Fruit fly (Drosophila melanogaster) whole organism, prepupa: ENCODE data around the gene Sr-CI.
A peak's percentile ranks its signal among the peaks of the same experiment; 100 is the strongest.

Experiments
- CG10631 ChIP-seq: fragments of 200-800 bp; sonication (Bioruptor generic); optimal IDR thresholded peaks from 2 replicates; lab custom pipeline; 2016; ENCODE audit warnings: missing biosample characterization, missing genetic modification characterization
- CG11294 ChIP-seq: fragments of 200-800 bp; sonication (Bioruptor generic); IDR thresholded peaks from 2 replicates; pipeline ENCODE4 v1.3.6; 2022; ENCODE audit warnings: missing biosample characterization, missing genetic modification characterization
- CG15336 ChIP-seq: fragments of 200-800 bp; sonication (Bioruptor generic); IDR thresholded peaks from 2 replicates; pipeline ENCODE4 v1.3.6; 2022; ENCODE audit warnings: missing biosample characterization, missing genetic modification characterization
- CG1621 ChIP-seq: fragments of 200-800 bp; sonication (Bioruptor generic); optimal IDR thresholded peaks from 3 replicates; lab custom pipeline; 2018; ENCODE audit warnings: missing biosample characterization, mild to moderate bottlenecking, missing genetic modification characterization
- CG16779 ChIP-seq: fragments of 200-800 bp; sonication (Bioruptor generic); optimal IDR thresholded peaks from 3 replicates; lab custom pipeline; 2017; ENCODE audit warnings: missing biosample characterization, mild to moderate bottlenecking, missing genetic modification characterization
- CG32006 ChIP-seq: fragments of 200-800 bp; sonication (Bioruptor generic); optimal IDR thresholded peaks from 3 replicates; lab custom pipeline; 2017; ENCODE audit warnings: missing biosample characterization, mild to moderate bottlenecking, missing genetic modification characterization
- CG3919 ChIP-seq: fragments of 200-800 bp; sonication (Bioruptor generic); optimal IDR thresholded peaks from 3 replicates; lab custom pipeline; 2016; ENCODE audit warnings: missing biosample characterization, missing genetic modification characterization
- CG4318 ChIP-seq: fragments of 200-800 bp; sonication (Bioruptor generic); optimal IDR thresholded peaks from 3 replicates; lab custom pipeline; 2017; ENCODE audit warnings: missing biosample characterization, mild to moderate bottlenecking, missing genetic modification characterization
- CG6163 ChIP-seq: fragments of 200-800 bp; sonication (Bioruptor generic); IDR thresholded peaks from 3 replicates; pipeline ENCODE4 v1.3.6; 2022; ENCODE audit warnings: missing biosample characterization, missing genetic modification characterization
- CG6792 ChIP-seq: fragments of 200-800 bp; sonication (Bioruptor generic); optimal IDR thresholded peaks from 3 replicates; lab custom pipeline; 2016; ENCODE audit warnings: missing biosample characterization, missing genetic modification characterization
- CG7368 ChIP-seq: fragments of 200-800 bp; sonication (Bioruptor generic); optimal IDR thresholded peaks from 3 replicates; lab custom pipeline; 2016; ENCODE audit warnings: missing biosample characterization, missing genetic modification characterization
- CG8119 ChIP-seq: fragments of 200-800 bp; sonication (Bioruptor generic); IDR thresholded peaks from 3 replicates; pipeline ENCODE4 v1.3.6; 2022; ENCODE audit warnings: missing biosample characterization, missing genetic modification characterization
- CG8319 ChIP-seq: fragments of 200-800 bp; sonication (Bioruptor generic); optimal IDR thresholded peaks from 3 replicates; lab custom pipeline; 2016; ENCODE audit warnings: missing biosample characterization, missing genetic modification characterization
- CG8632 ChIP-seq: fragments of 200-800 bp; sonication (Bioruptor generic); optimal IDR thresholded peaks from 3 replicates; lab custom pipeline; 2016; ENCODE audit warnings: missing biosample characterization, missing genetic modification characterization
- Eip75B ChIP-seq: fragments of 200-800 bp; sonication (Bioruptor generic); optimal IDR thresholded peaks from 3 replicates; lab custom pipeline; 2016; ENCODE audit warnings: missing biosample characterization, missing genetic modification characterization
- Eip78C ChIP-seq: fragments of 200-800 bp; sonication (Bioruptor generic); peaks from one replicate; lab custom pipeline; 2016; ENCODE audit warnings: missing biosample characterization, missing genetic modification characterization
- Gug ChIP-seq: fragments of 200-800 bp; sonication (Bioruptor generic); IDR thresholded peaks from 2 replicates; pipeline ENCODE4 v1.3.6; 2022; ENCODE audit warnings: missing biosample characterization, missing genetic modification characterization
- Hr39 ChIP-seq: fragments of 200-800 bp; sonication (Bioruptor generic); optimal IDR thresholded peaks from 2 replicates; lab custom pipeline; 2016; ENCODE audit warnings: missing biosample characterization, missing genetic modification characterization
- Hr4 ChIP-seq: fragments of 200-800 bp; sonication (Bioruptor generic); optimal IDR thresholded peaks from 3 replicates; lab custom pipeline; 2016; ENCODE audit warnings: missing biosample characterization, missing genetic modification characterization
- Lpt ChIP-seq: fragments of 200-800 bp; sonication (Bioruptor generic); optimal IDR thresholded peaks from 3 replicates; lab custom pipeline; 2016; ENCODE audit warnings: missing biosample characterization, missing genetic modification characterization
- OdsH ChIP-seq: fragments of 200-800 bp; sonication (Bioruptor generic); optimal IDR thresholded peaks from 3 replicates; lab custom pipeline; 2016; ENCODE audit warnings: missing biosample characterization, missing genetic modification characterization
- Smox ChIP-seq: fragments of 200-800 bp; sonication (Bioruptor generic); optimal IDR thresholded peaks from 3 replicates; lab custom pipeline; 2016; ENCODE audit warnings: missing biosample characterization, missing genetic modification characterization
- Sox14 ChIP-seq: fragments of 200-800 bp; sonication (Bioruptor generic); optimal IDR thresholded peaks from 3 replicates; lab custom pipeline; 2016; ENCODE audit warnings: missing biosample characterization, missing genetic modification characterization
- acj6 ChIP-seq: fragments of 200-800 bp; sonication (Bioruptor generic); optimal IDR thresholded peaks from 3 replicates; lab custom pipeline; 2016; ENCODE audit warnings: missing biosample characterization, missing genetic modification characterization
- cyc ChIP-seq: fragments of 200-800 bp; sonication (Bioruptor generic); optimal IDR thresholded peaks from 3 replicates; lab custom pipeline; 2016; ENCODE audit warnings: missing biosample characterization, missing genetic modification characterization
- dac ChIP-seq: fragments of 200-800 bp; sonication (Bioruptor generic); optimal IDR thresholded peaks from 2 replicates; lab custom pipeline; 2017; ENCODE audit warnings: missing biosample characterization, mild to moderate bottlenecking, missing genetic modification characterization
- dsx ChIP-seq: fragments of 200-800 bp; optimal IDR thresholded peaks from 3 replicates; lab custom pipeline; 2019; ENCODE audit warnings: missing biosample characterization, mild to moderate bottlenecking, missing genetic modification characterization, moderate library complexity; ENCODE audit not compliant: poor library complexity, severe bottlenecking
- eg ChIP-seq: fragments of 200-800 bp; sonication (Bioruptor generic); IDR thresholded peaks from 3 replicates; pipeline ENCODE4 v1.3.6; 2022; ENCODE audit warnings: missing biosample characterization, missing genetic modification characterization
- esn ChIP-seq: fragments of 200-800 bp; sonication (Bioruptor generic); optimal IDR thresholded peaks from 2 replicates; lab custom pipeline; 2016; ENCODE audit warnings: missing biosample characterization, mild to moderate bottlenecking, missing genetic modification characterization, moderate library complexity
- fd85E ChIP-seq: fragments of 200-800 bp; sonication (Bioruptor generic); optimal IDR thresholded peaks from 3 replicates; lab custom pipeline; 2016; ENCODE audit warnings: missing biosample characterization, missing genetic modification characterization
- fkh ChIP-seq: fragments of 200-800 bp; sonication (Bioruptor generic); optimal IDR thresholded peaks from 3 replicates; lab custom pipeline; 2017; ENCODE audit warnings: missing biosample characterization, mild to moderate bottlenecking, missing genetic modification characterization, moderate library complexity
- lz ChIP-seq: fragments of 200-800 bp; sonication (Bioruptor generic); optimal IDR thresholded peaks from 3 replicates; lab custom pipeline; 2016; ENCODE audit warnings: missing biosample characterization, missing genetic modification characterization
- pdm3 ChIP-seq: fragments of 200-800 bp; sonication (Bioruptor generic); optimal IDR thresholded peaks from 3 replicates; lab custom pipeline; 2016; ENCODE audit warnings: missing biosample characterization, missing genetic modification characterization
- salr ChIP-seq, 2 experiments: fragments of 200-800 bp; sonication (Bioruptor generic); optimal IDR thresholded peaks; 3 replicates each; lab custom pipeline; 2016 to 2018; ENCODE audit warnings: missing biosample characterization in 2 of 2, missing genetic modification characterization in 2 of 2, mild to moderate bottlenecking in 1 of 2
- svp ChIP-seq: fragments of 200-800 bp; sonication (Bioruptor generic); peaks from one replicate; lab custom pipeline; 2016; ENCODE audit warnings: missing biosample characterization, missing genetic modification characterization
- topi ChIP-seq: fragments of 200-800 bp; sonication (Bioruptor generic); optimal IDR thresholded peaks from 3 replicates; lab custom pipeline; 2016; ENCODE audit warnings: missing biosample characterization, missing genetic modification characterization
- vri ChIP-seq: fragments of 200-800 bp; sonication (Bioruptor generic); optimal IDR thresholded peaks from 3 replicates; lab custom pipeline; 2016; ENCODE audit warnings: missing biosample characterization, mild to moderate bottlenecking, missing genetic modification characterization

The Sr-CI gene

dm6 chr2L:4121402-4121801 is at the start of gene Sr-CI:
Sr-CI (plus strand) TSS chr2L:4121702.
- TF ChIP-seq CG4318 (GFP tag; lab: Kevin White, UChicago) = no peak

DNA sequence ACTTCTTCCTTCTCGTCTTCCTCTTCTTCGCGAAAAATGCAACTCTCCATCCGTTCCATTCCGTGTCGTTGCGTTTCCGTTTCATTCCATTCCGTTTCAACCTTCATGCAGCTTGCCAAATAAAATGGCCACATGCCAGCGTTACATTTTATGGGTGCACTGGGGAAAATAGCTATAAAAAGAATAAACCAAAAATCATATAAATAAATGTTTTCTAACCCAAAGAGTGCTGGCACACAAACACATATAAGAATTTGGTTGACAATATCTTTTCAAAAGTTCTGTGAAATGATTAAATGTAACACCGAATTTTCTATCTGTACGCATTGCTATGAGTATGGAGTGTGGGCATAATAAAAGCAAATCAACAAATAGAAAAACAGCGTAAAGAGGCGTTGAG is 45.7 kb upstream of the Sr-CI start:
- peak; percentile 21 for TF ChIP-seq CG32006 (GFP tag; lab: Kevin White, UChicago)
- peak; percentile 7 for TF ChIP-seq Hr39 (GFP tag; lab: Kevin White, UChicago)
- TF ChIP-seq vri = no peak
- TF ChIP-seq CG15336 = 0 out of 2 replicates have a peak, but pooled peaks have one; percentile 19
- TF ChIP-seq Smox (GFP tag; lab: Kevin White, UChicago) = no peak
- no peak for TF ChIP-seq CG8119 (GFP tag; lab: Robert Waterston, UW)
- 0 out of 3 replicates have a peak, but pooled peaks have one; percentile 42 for TF ChIP-seq CG6163 (GFP tag; lab: Robert Waterston, UW)
- TF ChIP-seq topi = no peak
- TF ChIP-seq cyc (GFP tag; lab: Kevin White, UChicago) = no peak
- TF ChIP-seq CG8319 (GFP tag; lab: Kevin White, UChicago) = no peak
- peak; percentile 1 for TF ChIP-seq svp
- TF ChIP-seq pdm3 = peak; percentile 15
- TF ChIP-seq CG10631 (GFP tag; lab: Kevin White, UChicago) = no peak
- TF ChIP-seq CG1621 = no peak
- no peak for TF ChIP-seq CG7368 (GFP tag; lab: Kevin White, UChicago)
- no peak for TF ChIP-seq CG6792 (GFP tag; lab: Kevin White, UChicago)
- no peak for TF ChIP-seq Sox14 (GFP tag; lab: Kevin White, UChicago)
- no peak for TF ChIP-seq salr (GFP tag; optimal IDR thresholded peaks at IDR 0.05; lab: Kevin White, UChicago)

DNA sequence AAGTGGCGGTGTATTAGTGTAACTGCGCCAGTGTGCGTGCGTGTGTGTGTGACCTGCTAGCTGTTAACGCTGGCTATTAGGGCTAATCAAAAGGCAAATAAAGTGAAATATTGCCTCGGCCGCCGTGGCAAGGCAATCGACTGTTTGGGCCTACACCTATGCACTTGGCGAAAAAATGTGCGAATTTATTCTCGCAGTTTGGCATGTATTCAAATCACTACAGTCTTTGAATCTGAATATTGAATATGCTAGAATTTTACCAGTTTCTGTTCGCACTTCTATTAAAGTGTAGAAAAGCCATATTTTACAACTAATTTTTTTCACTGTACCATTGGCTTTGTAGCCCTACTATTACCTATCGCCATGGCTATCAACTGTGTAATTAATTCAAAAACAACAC is 40.7 kb upstream of the Sr-CI start:
- TF ChIP-seq Gug (GFP tag; lab: Robert Waterston, UW) (peak; percentile 52; the same call in 1 of the 2 replicates), fkh (GFP tag; lab: Kevin White, UChicago) (peak; percentile 61), CG8319 (GFP tag; lab: Kevin White, UChicago) (no peak), svp (peak; percentile 16), Lpt (GFP tag; lab: Kevin White, UChicago) (peak; percentile 13), CG3919 (no peak), CG7368 (GFP tag; lab: Kevin White, UChicago) (no peak), CG16779 (tag; lab: Kevin White, UChicago) (no peak), CG32006 (GFP tag; lab: Kevin White, UChicago) (peak; percentile 57), topi (no peak), pdm3 (peak; percentile 61), eg (peak; percentile 74), Eip75B (no peak), CG15336 (peak; percentile 66), dsx (GFP tag; lab: Kevin White, UChicago) (no peak), fd85E (no peak), dac (GFP tag; lab: Kevin White, UChicago) (peak; percentile 40), Hr4 (GFP tag; lab: Kevin White, UChicago) (peak; percentile 28), OdsH (peak; percentile 67), Sox14 (GFP tag; lab: Kevin White, UChicago) (peak; percentile 52), lz (GFP tag; lab: Kevin White, UChicago) (peak; percentile 22), esn (peak; percentile 10), CG8119 (GFP tag; lab: Robert Waterston, UW) (peak; percentile 68), CG10631 (GFP tag; lab: Kevin White, UChicago) (peak; percentile 56), Eip78C (GFP tag; lab: Kevin White, UChicago) (peak; percentile 50), CG11294 (peak; percentile 49; the same call in 1 of the 2 replicates), acj6 (peak; percentile 3), Hr39 (GFP tag; lab: Kevin White, UChicago) (peak; percentile 36), CG6163 (GFP tag; lab: Robert Waterston, UW) (peak; percentile 67)

dm6 chr2L:4084166-4084565 is 37.3 kb upstream of the Sr-CI start:
- peak; percentile 12 for TF ChIP-seq pdm3
- peak; percentile 3 for TF ChIP-seq OdsH
- peak; percentile 47; the same call in 1 of the 3 replicates for TF ChIP-seq CG6163 (GFP tag; lab: Robert Waterston, UW)
- TF ChIP-seq CG8632 (GFP tag; lab: Kevin White, UChicago) = no peak
- peak; percentile 1 for TF ChIP-seq svp
